Fruit fly (Drosophila melanogaster) whole organism, embryonic: ENCODE results near the gene CG13634.

Experiments used
- Atf6 ChIP-seq: fragments of 200-800 bp; sonication (Bioruptor generic); IDR thresholded peaks from 2 replicates; pipeline ENCODE4 v1.3.6; 2022; ENCODE audit warnings: missing biosample characterization, missing genetic modification characterization
- Bdp1 ChIP-seq: fragments of 200-800 bp; sonication (Bioruptor generic); optimal IDR thresholded peaks from 3 replicates; lab custom pipeline; 2016; ENCODE audit warnings: missing biosample characterization, missing genetic modification characterization
- BtbVII ChIP-seq: fragments of 200-800 bp; sonication (Bioruptor generic); optimal IDR thresholded peaks from 3 replicates; lab custom pipeline; 2017; ENCODE audit warnings: missing biosample characterization, mild to moderate bottlenecking, missing genetic modification characterization
- CG10147 ChIP-seq: fragments of 200-800 bp; sonication (Bioruptor generic); optimal IDR thresholded peaks from 2 replicates; lab custom pipeline; 2019; ENCODE audit warnings: missing biosample characterization, mild to moderate bottlenecking, missing genetic modification characterization, moderate library complexity
- CG11247 ChIP-seq: fragments of 200-800 bp; sonication (Bioruptor generic); IDR thresholded peaks from 2 replicates; pipeline ENCODE4 v1.3.6; 2022; ENCODE audit warnings: missing biosample characterization, missing genetic modification characterization
- CG11504 ChIP-seq: fragments of 200-800 bp; sonication (Bioruptor generic); optimal IDR thresholded peaks from 3 replicates; lab custom pipeline; 2019; ENCODE audit warnings: missing biosample characterization, mild to moderate bottlenecking, missing genetic modification characterization, moderate library complexity
- CG11695 ChIP-seq: fragments of 200-800 bp; sonication (Bioruptor generic); IDR thresholded peaks from 3 replicates; pipeline ENCODE4 v1.3.6; 2022; ENCODE audit warnings: missing biosample characterization, missing genetic modification characterization
- CG12299 ChIP-seq: fragments of 200-800 bp; sonication (Bioruptor generic); optimal IDR thresholded peaks from 2 replicates; lab custom pipeline; 2018; ENCODE audit warnings: missing biosample characterization, mild to moderate bottlenecking, missing genetic modification characterization
- CG12391 ChIP-seq: fragments of 200-800 bp; sonication (Bioruptor generic); optimal IDR thresholded peaks from 3 replicates; lab custom pipeline; 2018; ENCODE audit warnings: missing biosample characterization, mild to moderate bottlenecking, missing genetic modification characterization, moderate library complexity
- CG13123 ChIP-seq: fragments of 200-800 bp; sonication (Bioruptor generic); optimal IDR thresholded peaks from 2 replicates; lab custom pipeline; 2016; ENCODE audit warnings: missing biosample characterization, missing genetic modification characterization
- CG13287 ChIP-seq: fragments of 200-800 bp; sonication (Bioruptor generic); IDR thresholded peaks from 2 replicates; pipeline ENCODE4 v1.3.6; 2022; ENCODE audit warnings: missing biosample characterization, missing genetic modification characterization; ENCODE audit not compliant: partially characterized antibody
- CG14050 ChIP-seq: fragments of 200-800 bp; sonication (Bioruptor generic); IDR thresholded peaks from 3 replicates; pipeline ENCODE4 v1.3.6; 2022; ENCODE audit warnings: missing biosample characterization, missing genetic modification characterization
- CG14710 ChIP-seq: fragments of 200-800 bp; sonication (Bioruptor generic); optimal IDR thresholded peaks from 3 replicates; lab custom pipeline; 2019; ENCODE audit warnings: missing biosample characterization, mild to moderate bottlenecking, missing genetic modification characterization, moderate library complexity
- CG1647 ChIP-seq: fragments of 200-800 bp; sonication (Bioruptor generic); optimal IDR thresholded peaks from 3 replicates; lab custom pipeline; 2016; ENCODE audit warnings: missing biosample characterization, missing genetic modification characterization
- CG17328 ChIP-seq: fragments of 200-800 bp; sonication (Bioruptor generic); IDR thresholded peaks from 2 replicates; pipeline ENCODE4 v1.3.6; 2022; ENCODE audit warnings: missing biosample characterization, missing genetic modification characterization
- CG17385 ChIP-seq: fragments of 200-800 bp; sonication (Bioruptor generic); optimal IDR thresholded peaks from 3 replicates; lab custom pipeline; 2018; ENCODE audit warnings: missing biosample characterization, mild to moderate bottlenecking, missing genetic modification characterization
- CG18619 ChIP-seq: fragments of 200-800 bp; sonication (Bioruptor generic); optimal IDR thresholded peaks from 3 replicates; lab custom pipeline; 2017; ENCODE audit warnings: missing biosample characterization, mild to moderate bottlenecking, missing genetic modification characterization
- CG2116 ChIP-seq: fragments of 200-800 bp; sonication (Bioruptor generic); optimal IDR thresholded peaks from 3 replicates; lab custom pipeline; 2018; ENCODE audit warnings: missing biosample characterization, mild to moderate bottlenecking, missing genetic modification characterization
- CG31224 ChIP-seq: fragments of 200-800 bp; sonication (Bioruptor generic); IDR thresholded peaks from 2 replicates; pipeline ENCODE4 v1.3.6; 2022; ENCODE audit warnings: missing biosample characterization, missing genetic modification characterization
- CG32532 ChIP-seq: fragments of 200-800 bp; sonication (Bioruptor generic); IDR thresholded peaks from 2 replicates; pipeline ENCODE4 v1.3.6; 2022; ENCODE audit warnings: missing biosample characterization, missing genetic modification characterization
- CG34376 ChIP-seq: fragments of 200-800 bp; sonication (Bioruptor generic); optimal IDR thresholded peaks from 2 replicates; lab custom pipeline; 2018; ENCODE audit warnings: missing biosample characterization, mild to moderate bottlenecking, missing genetic modification characterization
- CG42726 ChIP-seq: fragments of 200-800 bp; sonication (Bioruptor generic); IDR thresholded peaks from 2 replicates; pipeline ENCODE4 v1.3.6; 2022; ENCODE audit warnings: missing biosample characterization, missing genetic modification characterization; ENCODE audit not compliant: partially characterized antibody
- CG43689 ChIP-seq: fragments of 200-800 bp; sonication (Bioruptor generic); IDR thresholded peaks from 2 replicates; pipeline ENCODE4 v1.3.6; 2022; ENCODE audit warnings: missing biosample characterization, missing genetic modification characterization
- CG6765 ChIP-seq: fragments of 200-800 bp; sonication (Bioruptor generic); optimal IDR thresholded peaks from 3 replicates; lab custom pipeline; 2017; ENCODE audit warnings: missing biosample characterization, mild to moderate bottlenecking, missing genetic modification characterization
- CG7963 ChIP-seq: fragments of 200-800 bp; sonication (Bioruptor generic); IDR thresholded peaks from 3 replicates; pipeline ENCODE4 v1.3.6; 2022; ENCODE audit warnings: missing biosample characterization, missing genetic modification characterization; ENCODE audit not compliant: partially characterized antibody
- Doc2 ChIP-seq: fragments of 200-800 bp; sonication (Bioruptor generic); IDR thresholded peaks from 2 replicates; pipeline ENCODE4 v1.3.6; 2022; ENCODE audit warnings: missing biosample characterization, missing genetic modification characterization
- Fer3 ChIP-seq: fragments of 200-800 bp; sonication (Bioruptor generic); optimal IDR thresholded peaks from 2 replicates; lab custom pipeline; 2018; ENCODE audit warnings: missing biosample characterization, mild to moderate bottlenecking, missing genetic modification characterization, moderate library complexity
- Gsc ChIP-seq: fragments of 200-800 bp; sonication (Bioruptor generic); IDR thresholded peaks from 2 replicates; pipeline ENCODE4 v1.3.6; 2022; ENCODE audit warnings: missing biosample characterization, missing genetic modification characterization
- Lim3 ChIP-seq: fragments of 200-800 bp; sonication (Bioruptor generic); IDR thresholded peaks from 2 replicates; pipeline ENCODE4 v1.3.6; 2022; ENCODE audit warnings: missing biosample characterization, missing genetic modification characterization
- NfI ChIP-seq: fragments of 200-800 bp; sonication (Bioruptor generic); optimal IDR thresholded peaks from 3 replicates; lab custom pipeline; 2018; ENCODE audit warnings: missing biosample characterization, mild to moderate bottlenecking, missing genetic modification characterization, moderate library complexity
- Opbp ChIP-seq: fragments of 200-800 bp; sonication (Bioruptor generic); IDR thresholded peaks from 3 replicates; pipeline ENCODE4 v1.3.6; 2022; ENCODE audit warnings: missing biosample characterization, missing genetic modification characterization; ENCODE audit not compliant: partially characterized antibody
- ac ChIP-seq: fragments of 200-800 bp; sonication (Bioruptor generic); optimal IDR thresholded peaks from 3 replicates; lab custom pipeline; 2017; ENCODE audit warnings: missing biosample characterization, mild to moderate bottlenecking, missing genetic modification characterization
- al ChIP-seq: fragments of 200-800 bp; sonication (Bioruptor generic); IDR thresholded peaks from 2 replicates; pipeline ENCODE4 v1.3.6; 2022; ENCODE audit warnings: missing biosample characterization, missing genetic modification characterization
- ara ChIP-seq: fragments of 200-800 bp; sonication (Bioruptor generic); IDR thresholded peaks from 2 replicates; pipeline ENCODE4 v1.3.6; 2022; ENCODE audit warnings: missing biosample characterization, missing genetic modification characterization
- cato ChIP-seq: fragments of 200-800 bp; sonication (Bioruptor generic); optimal IDR thresholded peaks from 2 replicates; lab custom pipeline; 2016; ENCODE audit warnings: missing biosample characterization, missing genetic modification characterization, borderline replicate concordance
- disco-r ChIP-seq: fragments of 200-800 bp; sonication (Bioruptor generic); optimal IDR thresholded peaks from 2 replicates; lab custom pipeline; 2016; ENCODE audit warnings: missing biosample characterization, missing genetic modification characterization
- fu2 ChIP-seq: fragments of 200-800 bp; sonication (Bioruptor generic); optimal IDR thresholded peaks from 2 replicates; lab custom pipeline; 2016; ENCODE audit warnings: missing biosample characterization, missing genetic modification characterization
- gem ChIP-seq: fragments of 200-800 bp; sonication (Bioruptor generic); optimal IDR thresholded peaks from 2 replicates; lab custom pipeline; 2019; ENCODE audit warnings: missing biosample characterization, mild to moderate bottlenecking, missing genetic modification characterization, moderate library complexity
- h ChIP-seq: fragments of >200 bp; optimal IDR thresholded peaks from 2 replicates; lab custom pipeline; 2017
- nerfin-1 ChIP-seq: fragments of 200-800 bp; sonication (Bioruptor generic); optimal IDR thresholded peaks from 3 replicates; lab custom pipeline; 2019; ENCODE audit warnings: missing biosample characterization, mild to moderate bottlenecking, missing genetic modification characterization, moderate library complexity
- org-1 ChIP-seq: fragments of 200-800 bp; sonication (Bioruptor generic); optimal IDR thresholded peaks from 2 replicates; lab custom pipeline; 2017; ENCODE audit warnings: missing biosample characterization, missing genetic modification characterization
- pan ChIP-seq, 4 experiments: fragments of >200 bp in 3 of 4; fragments of 200-800 bp in 1 of 4; sonication (Bioruptor generic) in 1 of 4; optimal IDR thresholded peaks in 3 of 4; IDR thresholded peaks in 1 of 4; 2 replicates each; pipeline versions ENCODE4 v1.3.6 to Lab custom; 2017 to 2022; ENCODE audit warnings: missing biosample characterization in 2 of 4, missing genetic modification characterization in 2 of 4, mixed read lengths in 1 of 4
- pfk ChIP-seq: fragments of 200-800 bp; sonication (Bioruptor generic); optimal IDR thresholded peaks from 2 replicates; lab custom pipeline; 2018; ENCODE audit warnings: missing biosample characterization, mild to moderate bottlenecking, missing genetic modification characterization, moderate library complexity
- pzg ChIP-seq: fragments of 200-800 bp; sonication (Bioruptor generic); optimal IDR thresholded peaks from 3 replicates; lab custom pipeline; 2018; ENCODE audit warnings: missing biosample characterization, mild to moderate bottlenecking, missing genetic modification characterization, moderate library complexity
- row ChIP-seq: fragments of 200-800 bp; sonication (Bioruptor generic); IDR thresholded peaks from 3 replicates; pipeline ENCODE4 v1.3.6; 2022; ENCODE audit warnings: missing biosample characterization, missing genetic modification characterization
- sens-2 ChIP-seq: fragments of 200-800 bp; sonication (Bioruptor generic); IDR thresholded peaks from 2 replicates; pipeline ENCODE4 v1.3.6; 2022; ENCODE audit warnings: missing biosample characterization, missing genetic modification characterization
- tap ChIP-seq: fragments of 200-800 bp; optimal IDR thresholded peaks from 3 replicates; lab custom pipeline; 2019; ENCODE audit warnings: missing biosample characterization, mild to moderate bottlenecking, missing genetic modification characterization, moderate library complexity
- usp ChIP-seq: fragments of >200 bp; optimal IDR thresholded peaks from 2 replicates; lab custom pipeline; 2017; ENCODE audit warnings: missing biosample characterization, missing genetic modification characterization

Gene CG13634

DNA sequence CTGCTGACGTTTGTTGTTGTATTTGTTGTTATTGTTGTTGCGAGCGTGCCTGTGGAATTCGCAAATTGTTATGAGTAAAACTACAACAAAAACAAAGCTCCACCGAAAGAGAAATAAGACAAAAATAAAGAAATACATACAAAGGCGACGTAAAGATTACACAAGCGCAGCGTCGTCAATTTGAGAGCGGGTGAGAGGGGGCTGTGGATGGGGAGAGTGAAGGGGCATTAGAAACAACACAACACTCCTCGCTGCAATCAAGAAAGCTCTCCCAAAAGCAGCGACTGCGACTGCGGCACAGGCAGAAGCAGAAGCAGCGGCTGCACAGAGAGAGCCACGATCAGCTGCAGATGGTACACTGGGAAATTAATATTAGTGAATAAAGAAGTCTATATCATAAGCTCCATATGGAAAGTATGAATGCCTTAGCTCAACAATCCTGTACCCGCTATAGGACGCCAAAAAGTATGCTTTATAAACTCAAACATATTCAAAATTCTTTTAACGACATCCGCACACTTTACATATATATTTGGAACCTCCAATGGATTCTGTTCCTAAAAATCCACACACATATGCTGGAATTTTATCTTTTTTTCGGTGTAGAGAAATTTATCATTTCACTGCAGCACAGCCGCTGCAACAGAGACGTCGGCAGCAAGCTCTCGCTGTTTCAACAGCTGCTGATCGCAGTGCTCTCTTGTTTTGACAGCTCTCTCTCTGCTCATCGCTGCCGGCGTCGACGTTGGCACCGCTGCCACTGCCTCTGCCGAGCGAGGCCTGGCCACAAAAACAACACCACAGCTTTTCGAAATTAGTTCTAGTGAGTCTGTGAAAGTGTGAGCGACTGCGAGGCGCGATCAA is 21.2 kb downstream of the CG13634 start, which contains the start of gene CG13631 (continued):
- TF ChIP-seq CG42726 (no peak), row (GFP tag; lab: Robert Waterston, UW) (peak; percentile 94), CG14050 (peak; percentile 87), CG17385 (GFP tag; lab: Kevin White, UChicago) (peak; percentile 89), gem (tag; lab: Kevin White, UChicago) (peak; percentile 98), tap (peak; percentile 93), al (GFP tag; lab: Robert Waterston, UW) (0 out of 2 replicates have a peak, but pooled peaks have one; percentile 16), Gsc (peak; percentile 88), pzg (no peak), CG18619 (GFP tag; lab: Kevin White, UChicago) (peak; percentile 91), Bdp1 (GFP tag; lab: Kevin White, UChicago) (peak; percentile 86), CG34376 (GFP tag; lab: Kevin White, UChicago) (peak; percentile 4), CG11247 (GFP tag; lab: Robert Waterston, UW) (peak; percentile 74), usp (GFP tag; lab: Kevin White, UChicago) (no peak), h (no peak), disco-r (peak; percentile 86), CG2116 (peak; percentile 68), CG1647 (GFP tag; lab: Kevin White, UChicago) (peak; percentile 89), CG31224 (GFP tag; lab: Robert Waterston, UW) (no peak; the same call in 1 of the 2 replicates), pfk (GFP tag; lab: Kevin White, UChicago) (no peak), ara (GFP tag; lab: Robert Waterston, UW) (peak; percentile 94), NfI (peak; percentile 91), Atf6 (GFP tag; lab: Robert Waterston, UW) (peak; percentile 59; the same call in 1 of the 2 replicates), Fer3 (tag; lab: Kevin White, UChicago) (peak; percentile 73), cato (peak; percentile 96), CG13123 (GFP tag; lab: Kevin White, UChicago) (peak; percentile 88), CG14710 (tag; lab: Kevin White, UChicago) (peak; percentile 97), pan (optimal IDR thresholded peaks at IDR 0.05; lab: Kevin White, UChicago) (no peak), pan (GFP tag; optimal IDR thresholded peaks at IDR 0.05 in 1 of 2, IDR thresholded peaks at IDR 0.05 in 1 of 2) (peak in 1 of 2 experiments; percentile 89), CG17328 (peak; percentile 91), BtbVII (peak; percentile 83), fu2 (GFP tag; lab: Kevin White, UChicago) (peak; percentile 64), CG12299 (tag; lab: Kevin White, UChicago) (peak; percentile 78), Doc2 (GFP tag; lab: Robert Waterston, UW) (peak; percentile 69), ac (peak; percentile 43), Opbp (GFP tag; lab: Robert Waterston, UW) (no peak), Lim3 (peak; percentile 66), CG32532 (peak; percentile 60), CG43689 (GFP tag; lab: Robert Waterston, UW) (0 out of 2 replicates have a peak, but pooled peaks have one; percentile 32), CG7963 (GFP tag; lab: Robert Waterston, UW) (no peak), CG6765 (GFP tag; lab: Kevin White, UChicago) (peak; percentile 9), CG12391 (tag; lab: Kevin White, UChicago) (peak; percentile 94), nerfin-1 (peak; percentile 96), org-1 (GFP tag; lab: Kevin White, UChicago) (peak; percentile 92), CG11504 (tag; lab: Kevin White, UChicago) (peak; percentile 96), sens-2 (peak; percentile 88), CG11695 (GFP tag; lab: Robert Waterston, UW) (peak; percentile 89), CG13287 (GFP tag; lab: Robert Waterston, UW) (no peak; the same call in 1 of the 2 replicates), CG10147 (peak; percentile 72)
